Worm (Caenorhabditis elegans): ENCODE data around the gene C01G5.3.

Gene C01G5.3

ce11 chrIV:6526522-6526921 lies 9.5 kb upstream of the C01G5.3 start:
- TF ChIP-seq sdz-12 (GFP tag; optimal IDR thresholded peaks at IDR 0.05) (no peak), F44E2.7 (GFP tag; IDR thresholded peaks at IDR 0.05) (no peak), mep-1 (tag; optimal IDR thresholded peaks at IDR 0.05) (no peak), mdl-1 (tag; optimal IDR thresholded peaks at IDR 0.05) (no peak), Y48G9A.11 (GFP tag; IDR thresholded peaks at IDR 0.05) (peak; percentile 59; the same call in 1 of the 2 replicates), lin-29 (GFP tag; IDR thresholded peaks at IDR 0.05) (no peak), lim-7 (GFP tag; IDR thresholded peaks at IDR 0.05) (no peak), Y75B8A.6 (GFP tag; IDR thresholded peaks at IDR 0.05) (0 out of 2 replicates have a peak, but pooled peaks have one; percentile 14), F49E8.2 (tag; optimal IDR thresholded peaks at IDR 0.05; ENCODE audit: borderline replicate concordance) (peak; percentile 71), pha-4 (GFP tag; IDR thresholded peaks at IDR 0.05) (peak; percentile 38; the same call in 1 of the 2 replicates), pha-4 (tag; optimal IDR thresholded peaks at IDR 0.05) (no peak), arid-1 (GFP tag; conservative IDR thresholded peaks at IDR 0.05) (peak; percentile 39; the same call in 1 of the 2 replicates), Y105C5A.15 (GFP tag; IDR thresholded peaks at IDR 0.05) (peak; percentile 41; the same call in 1 of the 2 replicates), ceh-32 (tag; optimal IDR thresholded peaks at IDR 0.05; ENCODE audit: poor library complexity) (no peak), snpc-1.2 (GFP tag; IDR thresholded peaks at IDR 0.05) (peak; percentile 91), vab-7 (GFP tag; IDR thresholded peaks at IDR 0.05) (no peak), dpl-1 (GFP tag; optimal IDR thresholded peaks at IDR 0.05) (no peak), lin-38 (GFP tag; IDR thresholded peaks at IDR 0.05) (peak; percentile 70)

ce11 chrIV:6528202-6528601 lies 7.8 kb upstream of the C01G5.3 start:
- TF ChIP-seq hlh-11 (tag; optimal IDR thresholded peaks at IDR 0.05) (no peak), unc-62 (GFP tag; optimal IDR thresholded peaks at IDR 0.05 in 1 of 2) (peak in 1 of 2 experiments; percentile 94), unc-62 (tag; optimal IDR thresholded peaks at IDR 0.05) (no peak), fkh-10 (GFP tag; optimal IDR thresholded peaks at IDR 0.05) (no peak), zip-2 (tag; optimal IDR thresholded peaks at IDR 0.05) (no peak), zfp-3 (GFP tag; conservative IDR thresholded peaks at IDR 0.05) (no peak), D1046.2 (GFP tag; IDR thresholded peaks at IDR 0.05) (no peak)

- no peak for TF ChIP-seq fkh-10 (GFP tag; optimal IDR thresholded peaks at IDR 0.05)
- no peak for TF ChIP-seq madf-5 (GFP tag; IDR thresholded peaks at IDR 0.05)
- no peak for TF ChIP-seq fos-1 (tag; optimal IDR thresholded peaks at IDR 0.05)
- TF ChIP-seq nhr-48 (tag; optimal IDR thresholded peaks at IDR 0.05) = no peak
Measured at ce11 chrIV:6529832-6530231, 6.2 kb upstream of the C01G5.3 start.

DNA sequence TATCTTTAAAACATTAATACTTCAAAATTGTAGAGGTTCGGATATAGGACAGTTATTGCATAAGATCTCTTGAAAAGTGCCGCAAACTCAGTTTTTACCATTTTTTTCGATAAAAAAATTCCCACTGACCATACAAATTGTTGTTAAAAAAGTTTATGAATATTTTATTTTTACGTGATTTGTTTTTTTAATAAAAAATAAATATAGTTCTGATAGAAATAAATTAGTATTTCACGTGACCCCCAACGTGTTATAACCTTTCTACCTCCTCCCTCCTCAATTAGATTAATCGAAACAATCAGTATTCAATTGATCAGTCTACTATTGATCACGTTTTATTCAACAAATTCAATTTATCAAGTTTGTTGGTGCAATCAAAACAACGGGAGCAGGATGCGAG lies 4.6 kb upstream of the C01G5.3 start, which contains the start of gene C01G5.4:
Gene C01G5.4 (plus strand): TSS at position 301 of the 400 bp plus-strand sequence.
- TF ChIP-seq nhr-111 (GFP tag; optimal IDR thresholded peaks at IDR 0.05) (no peak), ztf-7 (tag; optimal IDR thresholded peaks at IDR 0.05) (no peak), daf-12 (tag; optimal IDR thresholded peaks at IDR 0.05) (no peak), dmd-9 (GFP tag; IDR thresholded peaks at IDR 0.05) (no peak), mxl-3 (GFP tag; optimal IDR thresholded peaks at IDR 0.05) (no peak), sdz-12 (GFP tag; optimal IDR thresholded peaks at IDR 0.05) (no peak), arid-1 (GFP tag; conservative IDR thresholded peaks at IDR 0.05) (no peak), lim-7 (GFP tag; IDR thresholded peaks at IDR 0.05) (no peak), Y5F2A.4 (GFP tag; optimal IDR thresholded peaks at IDR 0.05) (no peak), fos-1 (tag; optimal IDR thresholded peaks at IDR 0.05) (no peak)

ce11 chrIV:6541435-6541834 lies 5.4 kb downstream of the C01G5.3 start, which contains the start of gene C01G5.25:
Gene C01G5.25 (plus strand): TSS chrIV:6541684.
- peak; percentile 38 for TF ChIP-seq fkh-10 (GFP tag; optimal IDR thresholded peaks at IDR 0.05)
- TF ChIP-seq mxl-3 (GFP tag; optimal IDR thresholded peaks at IDR 0.05) = no peak
- TF ChIP-seq dmd-8 (GFP tag; IDR thresholded peaks at IDR 0.05) = no peak
- TF ChIP-seq ceh-32 (tag; optimal IDR thresholded peaks at IDR 0.05; ENCODE audit: poor library complexity) = no peak
- TF ChIP-seq nhr-25 (tag; optimal IDR thresholded peaks at IDR 0.05; ENCODE audit: borderline replicate concordance, insufficient read depth) = no peak
- TF ChIP-seq F37D6.2 (tag; optimal IDR thresholded peaks at IDR 0.05) = no peak

Measured in whole organism, L4 larva.